Fruit fly (Drosophila melanogaster) whole organism, embryonic: ENCODE measurements around the gene Hmt4-20.

ENCODE experiments used
- Atf6 ChIP-seq: fragments of 200-800 bp; sonication (Bioruptor generic); IDR thresholded peaks from 2 replicates; pipeline ENCODE4 v1.3.6; 2022; ENCODE audit warnings: missing biosample characterization, missing genetic modification characterization
- CG10366 ChIP-seq: fragments of 200-800 bp; sonication (Bioruptor generic); IDR thresholded peaks from 2 replicates; pipeline ENCODE4 v1.3.6; 2022; ENCODE audit warnings: missing biosample characterization, missing genetic modification characterization
- CG10565 ChIP-seq: fragments of 200-800 bp; sonication (Bioruptor generic); optimal IDR thresholded peaks from 3 replicates; lab custom pipeline; 2016; ENCODE audit warnings: missing biosample characterization, mild to moderate bottlenecking, missing genetic modification characterization
- CG11093 ChIP-seq: fragments of 200-800 bp; sonication (Bioruptor generic); IDR thresholded peaks from 3 replicates; pipeline ENCODE4 v1.3.6; 2022; ENCODE audit warnings: missing biosample characterization, missing genetic modification characterization
- CG11723 ChIP-seq: fragments of 200-800 bp; sonication (Bioruptor generic); optimal IDR thresholded peaks from 2 replicates; lab custom pipeline; 2017; ENCODE audit warnings: missing biosample characterization, mild to moderate bottlenecking, missing genetic modification characterization
- CG12769 ChIP-seq: fragments of 200-800 bp; sonication (Bioruptor generic); optimal IDR thresholded peaks from 2 replicates; lab custom pipeline; 2019; ENCODE audit warnings: missing biosample characterization, mild to moderate bottlenecking, missing genetic modification characterization, moderate library complexity
- CG12942 ChIP-seq: fragments of 200-800 bp; sonication (Bioruptor generic); optimal IDR thresholded peaks from 3 replicates; lab custom pipeline; 2016; ENCODE audit warnings: missing biosample characterization, missing genetic modification characterization
- CG13624 ChIP-seq: fragments of 200-800 bp; sonication (Bioruptor generic); optimal IDR thresholded peaks from 2 replicates; lab custom pipeline; 2016; ENCODE audit warnings: missing biosample characterization, missing genetic modification characterization
- CG14965 ChIP-seq: fragments of 200-800 bp; sonication (Bioruptor generic); optimal IDR thresholded peaks from 2 replicates; lab custom pipeline; 2016; ENCODE audit warnings: missing biosample characterization, missing genetic modification characterization, borderline replicate concordance
- CG34376 ChIP-seq: fragments of 200-800 bp; sonication (Bioruptor generic); optimal IDR thresholded peaks from 2 replicates; lab custom pipeline; 2018; ENCODE audit warnings: missing biosample characterization, mild to moderate bottlenecking, missing genetic modification characterization
- CG3995 ChIP-seq: fragments of 200-800 bp; sonication (Bioruptor generic); optimal IDR thresholded peaks from 3 replicates; lab custom pipeline; 2016; ENCODE audit warnings: missing biosample characterization, missing genetic modification characterization
- CG42726 ChIP-seq: fragments of 200-800 bp; sonication (Bioruptor generic); IDR thresholded peaks from 2 replicates; pipeline ENCODE4 v1.3.6; 2022; ENCODE audit warnings: missing biosample characterization, missing genetic modification characterization; ENCODE audit not compliant: partially characterized antibody
- CG4328 ChIP-seq: fragments of 200-800 bp; sonication (Bioruptor generic); optimal IDR thresholded peaks from 3 replicates; lab custom pipeline; 2017; ENCODE audit warnings: missing biosample characterization, missing genetic modification reagents, missing genetic modification characterization
- CG4404 ChIP-seq: fragments of 200-800 bp; sonication (Bioruptor generic); IDR thresholded peaks from 2 replicates; pipeline ENCODE4 v1.3.6; 2022; ENCODE audit warnings: missing biosample characterization, missing genetic modification characterization
- CG4617 ChIP-seq: fragments of 200-800 bp; sonication (Bioruptor generic); optimal IDR thresholded peaks from 3 replicates; lab custom pipeline; 2016; ENCODE audit warnings: missing biosample characterization, missing genetic modification characterization, borderline replicate concordance
- CG4730 ChIP-seq: fragments of 200-800 bp; sonication (Bioruptor generic); IDR thresholded peaks from 2 replicates; pipeline ENCODE4 v1.3.6; 2022; ENCODE audit warnings: missing biosample characterization, missing genetic modification characterization
- CG7745 ChIP-seq: fragments of 200-800 bp; sonication (Bioruptor generic); optimal IDR thresholded peaks from 2 replicates; lab custom pipeline; 2018; ENCODE audit warnings: missing biosample characterization, mild to moderate bottlenecking, missing genetic modification characterization, moderate library complexity
- CG7928 ChIP-seq: fragments of 200-800 bp; sonication (Bioruptor generic); optimal IDR thresholded peaks from 2 replicates; lab custom pipeline; 2017; ENCODE audit warnings: missing biosample characterization, mild to moderate bottlenecking, missing genetic modification characterization
- CG8281 ChIP-seq: fragments of 200-800 bp; sonication (Bioruptor generic); optimal IDR thresholded peaks from 2 replicates; lab custom pipeline; 2018; ENCODE audit warnings: missing biosample characterization, mild to moderate bottlenecking, missing genetic modification characterization, moderate library complexity
- CG9215 ChIP-seq: fragments of 200-800 bp; sonication (Bioruptor generic); IDR thresholded peaks from 2 replicates; pipeline ENCODE4 v1.3.6; 2022; ENCODE audit warnings: missing biosample characterization, missing genetic modification characterization
- E2f1 ChIP-seq: fragments of 200-800 bp; sonication (Bioruptor generic); IDR thresholded peaks from 2 replicates; pipeline ENCODE4 v1.3.6; 2022; ENCODE audit warnings: missing biosample characterization, missing genetic modification characterization
- E2f2 ChIP-seq: fragments of 200-800 bp; sonication (Bioruptor generic); IDR thresholded peaks from 2 replicates; pipeline ENCODE4 v1.3.6; 2022; ENCODE audit warnings: missing biosample characterization, missing genetic modification characterization
- Gug ChIP-seq: fragments of 200-800 bp; sonication (Bioruptor generic); IDR thresholded peaks from 4 replicates; pipeline ENCODE4 v1.3.6; 2022; ENCODE audit warnings: missing biosample characterization, missing genetic modification characterization
- Jarid2 ChIP-seq: fragments of 200-800 bp; sonication (Bioruptor generic); optimal IDR thresholded peaks from 3 replicates; lab custom pipeline; 2017; ENCODE audit warnings: mild to moderate bottlenecking, missing biosample characterization, missing genetic modification reagents, missing genetic modification characterization
- Stat92E ChIP-seq, 3 experiments: fragments of >200 bp in 2 of 3; fragments of 200-800 bp in 1 of 3; sonication (Bioruptor generic) in 1 of 3; optimal IDR thresholded peaks; 2 replicates each; lab custom pipeline; 2017 to 2019; ENCODE audit warnings: missing biosample characterization in 3 of 3, missing genetic modification characterization in 3 of 3, mild to moderate bottlenecking in 1 of 3, moderate library complexity in 1 of 3
- Trl ChIP-seq, 3 experiments: fragments of >200 bp in 2 of 3; fragments of 200-800 bp in 1 of 3; sonication (Bioruptor generic) in 1 of 3; optimal IDR thresholded peaks; 2 replicates in 1 of 3; 3 replicates in 2 of 3; lab custom pipeline; 2016 to 2017; ENCODE audit warnings: missing biosample characterization in 1 of 3, missing genetic modification characterization in 1 of 3
- Usf ChIP-seq: fragments of 200-800 bp; sonication (Bioruptor generic); optimal IDR thresholded peaks from 2 replicates; lab custom pipeline; 2017; ENCODE audit warnings: missing genotype, missing biosample characterization, missing genetic modification characterization
- cas ChIP-seq: fragments of 200-800 bp; sonication (Bioruptor generic); IDR thresholded peaks from 2 replicates; pipeline ENCODE4 v1.3.6; 2022; ENCODE audit warnings: missing biosample characterization, missing genetic modification characterization
- caup ChIP-seq: fragments of 200-800 bp; sonication (Bioruptor generic); optimal IDR thresholded peaks from 3 replicates; lab custom pipeline; 2017; ENCODE audit warnings: missing biosample characterization, mild to moderate bottlenecking, missing genetic modification characterization, moderate library complexity; ENCODE audit not compliant: severe bottlenecking
- cg ChIP-seq: fragments of 200-800 bp; sonication (Bioruptor generic); optimal IDR thresholded peaks from 3 replicates; lab custom pipeline; 2019; ENCODE audit warnings: missing biosample characterization, mild to moderate bottlenecking, missing genetic modification characterization, moderate library complexity
- disco-r ChIP-seq: fragments of 200-800 bp; sonication (Bioruptor generic); optimal IDR thresholded peaks from 2 replicates; lab custom pipeline; 2016; ENCODE audit warnings: missing biosample characterization, missing genetic modification characterization
- fu2 ChIP-seq: fragments of 200-800 bp; sonication (Bioruptor generic); optimal IDR thresholded peaks from 2 replicates; lab custom pipeline; 2016; ENCODE audit warnings: missing biosample characterization, missing genetic modification characterization
- gro ChIP-seq: fragments of 200-800 bp; sonication (Bioruptor generic); optimal IDR thresholded peaks from 2 replicates; lab custom pipeline; 2016; ENCODE audit warnings: missing biosample characterization, missing genetic modification characterization
- h ChIP-seq: fragments of >200 bp; optimal IDR thresholded peaks from 2 replicates; lab custom pipeline; 2017
- hbn ChIP-seq: fragments of 200-800 bp; sonication (Bioruptor generic); IDR thresholded peaks from 2 replicates; pipeline ENCODE4 v1.3.6; 2022; ENCODE audit warnings: missing biosample characterization, missing genetic modification characterization; ENCODE audit not compliant: partially characterized antibody
- jumu ChIP-seq: fragments of 200-800 bp; sonication (Bioruptor generic); optimal IDR thresholded peaks from 3 replicates; lab custom pipeline; 2016; ENCODE audit warnings: missing biosample characterization, missing genetic modification characterization
- kay ChIP-seq: fragments of 200-800 bp; sonication (Bioruptor generic); optimal IDR thresholded peaks from 2 replicates; lab custom pipeline; 2016; ENCODE audit warnings: missing biosample characterization, missing genetic modification characterization
- lov ChIP-seq, 2 experiments: fragments of 200-800 bp in 1 of 2; fragments of >200 bp in 1 of 2; sonication (Bioruptor generic) in 1 of 2; IDR thresholded peaks in 1 of 2; optimal IDR thresholded peaks in 1 of 2; 2 replicates in 1 of 2; 3 replicates in 1 of 2; pipeline versions ENCODE4 v1.3.6 to Lab custom; 2017 to 2022; ENCODE audit warnings: missing biosample characterization in 1 of 2, missing genetic modification characterization in 1 of 2
- luna ChIP-seq: fragments of 200-800 bp; sonication (Bioruptor generic); optimal IDR thresholded peaks from 2 replicates; lab custom pipeline; 2016; ENCODE audit warnings: missing biosample characterization, missing genetic modification characterization
- mam ChIP-seq: fragments of 200-800 bp; sonication (Bioruptor generic); optimal IDR thresholded peaks from 3 replicates; lab custom pipeline; 2016; ENCODE audit warnings: missing biosample characterization, missing genetic modification characterization
- nom ChIP-seq: fragments of 200-800 bp; sonication (Bioruptor generic); optimal IDR thresholded peaks from 2 replicates; lab custom pipeline; 2017; ENCODE audit warnings: missing biosample characterization, missing genetic modification characterization, mild to moderate bottlenecking, moderate library complexity, missing genetic modification reagents
- pfk ChIP-seq: fragments of 200-800 bp; sonication (Bioruptor generic); optimal IDR thresholded peaks from 2 replicates; lab custom pipeline; 2018; ENCODE audit warnings: missing biosample characterization, mild to moderate bottlenecking, missing genetic modification characterization, moderate library complexity
- schlank ChIP-seq: fragments of 200-800 bp; sonication (Bioruptor generic); optimal IDR thresholded peaks from 2 replicates; lab custom pipeline; 2018; ENCODE audit warnings: missing biosample characterization, mild to moderate bottlenecking, missing genetic modification characterization
- slou ChIP-seq: fragments of 200-800 bp; sonication (Bioruptor generic); optimal IDR thresholded peaks from 3 replicates; lab custom pipeline; 2016; ENCODE audit warnings: missing biosample characterization, missing genetic modification characterization
- stwl ChIP-seq: fragments of 200-800 bp; sonication (Bioruptor generic); optimal IDR thresholded peaks from 3 replicates; lab custom pipeline; 2018; ENCODE audit warnings: missing biosample characterization, mild to moderate bottlenecking, missing genetic modification characterization, moderate library complexity
- toy ChIP-seq: fragments of 200-800 bp; sonication (Bioruptor generic); IDR thresholded peaks from 2 replicates; pipeline ENCODE4 v1.3.6; 2022; ENCODE audit warnings: missing biosample characterization, missing genetic modification characterization
- trem ChIP-seq: fragments of 200-800 bp; optimal IDR thresholded peaks from 3 replicates; lab custom pipeline; 2019; ENCODE audit warnings: missing biosample characterization, mild to moderate bottlenecking, missing genetic modification characterization, moderate library complexity
- tx ChIP-seq: fragments of 200-800 bp; sonication (Bioruptor generic); optimal IDR thresholded peaks from 2 replicates; lab custom pipeline; 2016; ENCODE audit warnings: missing biosample characterization, missing genetic modification characterization
- vfl ChIP-seq: fragments of 200-800 bp; sonication (Bioruptor generic); optimal IDR thresholded peaks from 2 replicates; lab custom pipeline; 2016; ENCODE audit warnings: missing biosample characterization, missing genetic modification characterization
- vvl ChIP-seq: fragments of 200-800 bp; sonication (Bioruptor generic); IDR thresholded peaks from 2 replicates; pipeline ENCODE4 v1.3.6; 2022; ENCODE audit warnings: missing biosample characterization, missing genetic modification characterization
- yki ChIP-seq: fragments of >200 bp; optimal IDR thresholded peaks from 3 replicates; lab custom pipeline; 2018

The Hmt4-20 gene

dm6 chrX:656380-656925, 620 bp upstream of the Hmt4-20 start (continued):
- TF ChIP-seq Stat92E (GFP tag; optimal IDR thresholded peaks at IDR 0.05; lab: Kevin White, UChicago) (no peak), stwl (tag; lab: Kevin White, UChicago) (no peak), CG12942 (GFP tag; lab: Kevin White, UChicago) (no peak), tx (no peak), hbn (GFP tag; lab: Robert Waterston, UW) (no peak), CG7928 (GFP tag; lab: Kevin White, UChicago) (no peak), luna (GFP tag; lab: Kevin White, UChicago) (no peak), vfl (no peak), CG14965 (GFP tag; lab: Kevin White, UChicago) (no peak), Jarid2 (GFP tag; lab: Kevin White, UChicago) (no peak), CG4404 (no peak), CG4328 (GFP tag; lab: Kevin White, UChicago) (no peak), CG7745 (tag; lab: Kevin White, UChicago) (no peak), trem (tag; lab: Kevin White, UChicago) (no peak), slou (GFP tag; lab: Kevin White, UChicago) (no peak), caup (no peak), CG12769 (tag; lab: Kevin White, UChicago) (peak; percentile 9), h (lab: Kevin White, UChicago) (no peak), Trl (optimal IDR thresholded peaks at IDR 0.05; lab: Kevin White, UChicago) (peak in 1 of 2 experiments; percentile 11), Trl (GFP tag; optimal IDR thresholded peaks at IDR 0.05; lab: Kevin White, UChicago) (no peak), E2f2 (0 out of 2 replicates have a peak, but pooled peaks have one; percentile 2), pfk (GFP tag; lab: Kevin White, UChicago) (peak; percentile 80), CG13624 (no peak), disco-r (GFP tag; lab: Kevin White, UChicago) (no peak), CG11093 (GFP tag; lab: Robert Waterston, UW) (no peak), Usf (GFP tag; lab: Kevin White, UChicago) (no peak), CG34376 (GFP tag; lab: Kevin White, UChicago) (no peak), yki (lab: Kevin White, UChicago) (no peak), fu2 (GFP tag; lab: Kevin White, UChicago) (no peak), kay (GFP tag; lab: Kevin White, UChicago) (peak; percentile 16), CG3995 (GFP tag; lab: Kevin White, UChicago) (no peak), gro (GFP tag; lab: Kevin White, UChicago) (no peak), CG11723 (GFP tag; lab: Kevin White, UChicago) (no peak), CG8281 (tag; lab: Kevin White, UChicago) (no peak), nom (GFP tag; lab: Kevin White, UChicago) (peak; percentile 40), Gug (no peak), vvl (GFP tag; lab: Robert Waterston, UW) (peak; percentile 9; the same call in 1 of the 2 replicates), mam (GFP tag; lab: Kevin White, UChicago) (no peak), CG10565 (GFP tag; lab: Kevin White, UChicago) (no peak), cg (no peak), toy (no peak), CG42726 (no peak)

- TF ChIP-seq CG4730 (GFP tag; lab: Robert Waterston, UW) (peak; percentile 91), schlank (peak; percentile 93), slou (GFP tag; lab: Kevin White, UChicago) (peak; percentile 75), cas (peak; percentile 89), lov (optimal IDR thresholded peaks at IDR 0.05; lab: Kevin White, UChicago) (no peak), lov (GFP tag; IDR thresholded peaks at IDR 0.05; lab: Robert Waterston, UW) (peak; percentile 96), CG9215 (GFP tag; lab: Robert Waterston, UW) (peak; percentile 90), CG10366 (peak; percentile 96), Trl (optimal IDR thresholded peaks at IDR 0.05; lab: Kevin White, UChicago) (peak; percentile 51 to 83), Trl (GFP tag; optimal IDR thresholded peaks at IDR 0.05; lab: Kevin White, UChicago) (peak; percentile 96), jumu (GFP tag; lab: Kevin White, UChicago) (peak; percentile 93), Atf6 (GFP tag; lab: Robert Waterston, UW) (peak; percentile 94), E2f1 (GFP tag; lab: Robert Waterston, UW) (peak; percentile 96), CG4617 (GFP tag; lab: Kevin White, UChicago) (peak; percentile 92)
These were observed 884 bp downstream of the Hmt4-20 start for dm6 chrX:654949-655348.
